Fruit fly (Drosophila melanogaster): ENCODE data around the gene 5PtaseI.

Gene 5PtaseI

dm6 chr3R:25054451-25055188 lies 9.7 kb upstream of the 5PtaseI start, which contains the start of gene CG31109 (continued):
- peak; percentile 29 for TF ChIP-seq CoRest (tag; optimal IDR thresholded peaks at IDR 0.05)
- no peak for TF ChIP-seq CG17612 (GFP tag; IDR thresholded peaks at IDR 0.05)
- no peak for TF ChIP-seq CG4730 (GFP tag; IDR thresholded peaks at IDR 0.05)
- TF ChIP-seq CG14965 (GFP tag; optimal IDR thresholded peaks at IDR 0.05; ENCODE audit: borderline replicate concordance), result no peak
- TF ChIP-seq cg (GFP tag; optimal IDR thresholded peaks at IDR 0.05), result no peak
- peak; percentile 32 for TF ChIP-seq CG2712 (tag; optimal IDR thresholded peaks at IDR 0.05)
- no peak for TF ChIP-seq D19B (GFP tag; optimal IDR thresholded peaks at IDR 0.05)
- no peak for TF ChIP-seq fd3F (GFP tag; optimal IDR thresholded peaks at IDR 0.05)
- TF ChIP-seq Dp (GFP tag; optimal IDR thresholded peaks at IDR 0.05), result peak; percentile 73
- TF ChIP-seq CG8478 (optimal IDR thresholded peaks at IDR 0.05), result no peak
- TF ChIP-seq gfzf (GFP tag; optimal IDR thresholded peaks at IDR 0.05), result peak; percentile 36
- no peak for TF ChIP-seq tup (GFP tag; optimal IDR thresholded peaks at IDR 0.05)
- TF ChIP-seq pzg (GFP tag; optimal IDR thresholded peaks at IDR 0.05), result peak; percentile 77
- TF ChIP-seq ftz-f1 (GFP tag; optimal IDR thresholded peaks at IDR 0.05), result no peak
- peak; percentile 19 for TF ChIP-seq CG18599 (GFP tag; optimal IDR thresholded peaks at IDR 0.05)
- TF ChIP-seq gsb (GFP tag; IDR thresholded peaks at IDR 0.05), result no peak
- no peak for TF ChIP-seq CG4360 (GFP tag; IDR thresholded peaks at IDR 0.05)
- no peak for TF ChIP-seq CG43689 (GFP tag; IDR thresholded peaks at IDR 0.05)
- no peak for TF ChIP-seq CG7357 (GFP tag; IDR thresholded peaks at IDR 0.05)
- no peak for TF ChIP-seq Atf-2 (GFP tag; optimal IDR thresholded peaks at IDR 0.05)
- TF ChIP-seq oc (tag; optimal IDR thresholded peaks at IDR 0.05), result no peak
- no peak for TF ChIP-seq CG2199 (GFP tag; IDR thresholded peaks at IDR 0.05)
- TF ChIP-seq CG9797 (GFP tag; optimal IDR thresholded peaks at IDR 0.05), result peak; percentile 27
- no peak for TF ChIP-seq CG12769 (tag; optimal IDR thresholded peaks at IDR 0.05)
- no peak for TF ChIP-seq CkIIα-i1 (GFP tag; IDR thresholded peaks at IDR 0.05)
- no peak for TF ChIP-seq trh (GFP tag; optimal IDR thresholded peaks at IDR 0.05)
- TF ChIP-seq bbx (GFP tag; IDR thresholded peaks at IDR 0.05; ENCODE audit: partially characterized antibody), result peak; percentile 57
- TF ChIP-seq Dek (tag; optimal IDR thresholded peaks at IDR 0.05), result no peak
- TF ChIP-seq CG15514 (GFP tag; optimal IDR thresholded peaks at IDR 0.05), result peak; percentile 62
- TF ChIP-seq ssp (GFP tag; IDR thresholded peaks at IDR 0.05), result no peak
- no peak for TF ChIP-seq CG12299 (tag; optimal IDR thresholded peaks at IDR 0.05)
- TF ChIP-seq GATAe (GFP tag; conservative IDR thresholded peaks at IDR 0.05), result no peak
- TF ChIP-seq CG4404 (GFP tag; IDR thresholded peaks at IDR 0.05), result no peak
- peak; percentile 39; the same call in 1 of the 2 replicates for TF ChIP-seq sna (GFP tag; IDR thresholded peaks at IDR 0.05; ENCODE audit: partially characterized antibody)
- no peak for TF ChIP-seq H15 (GFP tag; IDR thresholded peaks at IDR 0.05)
- no peak for TF ChIP-seq Poxn (GFP tag; IDR thresholded peaks at IDR 0.05)
- peak; percentile 3 for TF ChIP-seq CG7786 (GFP tag; optimal IDR thresholded peaks at IDR 0.05)
- peak; percentile 56; the same call in 2 of the 3 replicates for TF ChIP-seq CG16813 (GFP tag; IDR thresholded peaks at IDR 0.05; ENCODE audit: partially characterized antibody)
- TF ChIP-seq CG12942 (GFP tag; optimal IDR thresholded peaks at IDR 0.05), result no peak
- TF ChIP-seq Aef1 (GFP tag; IDR thresholded peaks at IDR 0.05), result no peak
- peak; percentile 28 for TF ChIP-seq CG34376 (GFP tag; optimal IDR thresholded peaks at IDR 0.05)
- no peak for TF ChIP-seq lbe (GFP tag; optimal IDR thresholded peaks at IDR 0.05)
- TF ChIP-seq CG42726 (GFP tag; IDR thresholded peaks at IDR 0.05; ENCODE audit: partially characterized antibody), result no peak
- no peak for TF ChIP-seq Adf1 (GFP tag; IDR thresholded peaks at IDR 0.05)
- TF ChIP-seq crp (GFP tag; optimal IDR thresholded peaks at IDR 0.05), result peak; percentile 65 to 87
- no peak for TF ChIP-seq CG4282 (GFP tag; optimal IDR thresholded peaks at IDR 0.05)
- TF ChIP-seq pum (GFP tag; optimal IDR thresholded peaks at IDR 0.05), result peak; percentile 26
- no peak for TF ChIP-seq corto (GFP tag; optimal IDR thresholded peaks at IDR 0.05)
- no peak for TF ChIP-seq sc (optimal IDR thresholded peaks at IDR 0.05)
- no peak for TF ChIP-seq sc (GFP tag; optimal IDR thresholded peaks at IDR 0.05)
